Fruit fly (Drosophila melanogaster): ENCODE data around the gene CG13605.

dm6 chr3R:24130080-24130479, 17.9 kb upstream of the CG13605 start, which contains the start of the genes GatB and Tsc1:
- TF ChIP-seq CG8478 (optimal IDR thresholded peaks at IDR 0.05) (no peak), CTCF (optimal IDR thresholded peaks at IDR 0.05) (peak in 1 of 2 experiments; percentile 12)

Data from S2 (cell line).